Fruit fly (Drosophila melanogaster): ENCODE measurements around the gene CG42613.

Gene CG42613

DNA sequence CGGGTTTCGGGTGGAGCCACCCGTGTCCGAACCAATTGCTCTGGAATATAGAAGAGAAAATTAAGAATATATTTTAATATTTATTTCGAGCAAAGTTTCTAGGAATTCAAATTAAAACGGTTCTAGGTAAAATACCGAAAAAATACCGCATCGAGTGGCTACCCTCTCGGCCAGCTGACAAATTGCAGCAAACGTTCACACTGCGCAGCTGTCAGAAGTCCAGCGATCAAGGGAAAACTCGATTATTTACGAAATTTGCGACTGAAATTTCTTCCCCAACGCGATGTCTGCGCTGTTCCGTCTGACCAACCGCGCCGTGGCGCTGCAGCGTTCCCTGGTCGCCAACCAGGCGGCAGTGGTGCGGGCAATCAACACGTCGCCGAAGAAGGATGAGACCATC lies 98.2 kb downstream of the CG42613 start, which contains the start of gene NP15.6 (continued):
- TF ChIP-seq Optix (GFP tag; IDR thresholded peaks at IDR 0.05): no peak
- no peak for TF ChIP-seq Elba2 (GFP tag; optimal IDR thresholded peaks at IDR 0.05)
- no peak for TF ChIP-seq chif (GFP tag; optimal IDR thresholded peaks at IDR 0.05)
- TF ChIP-seq usp (GFP tag; optimal IDR thresholded peaks at IDR 0.05): no peak
- no peak for TF ChIP-seq scrt (GFP tag; optimal IDR thresholded peaks at IDR 0.05)
- TF ChIP-seq twi (tag; optimal IDR thresholded peaks at IDR 0.05): no peak
- TF ChIP-seq CG18262 (tag; optimal IDR thresholded peaks at IDR 0.05): no peak
- TF ChIP-seq Myb (GFP tag; optimal IDR thresholded peaks at IDR 0.05): peak; percentile 92
- peak; percentile 27 for TF ChIP-seq CG15514 (GFP tag; optimal IDR thresholded peaks at IDR 0.05)
- no peak for TF ChIP-seq Atf3 (GFP tag; optimal IDR thresholded peaks at IDR 0.05)
- TF ChIP-seq Aef1 (GFP tag; IDR thresholded peaks at IDR 0.05): no peak
- TF ChIP-seq Med (GFP tag): no peak
- peak; percentile 61 for TF ChIP-seq pzg (GFP tag; optimal IDR thresholded peaks at IDR 0.05)
- no peak for TF ChIP-seq Fer3 (tag; optimal IDR thresholded peaks at IDR 0.05)
- TF ChIP-seq CG14965 (GFP tag; optimal IDR thresholded peaks at IDR 0.05; ENCODE audit: borderline replicate concordance): no peak
- peak; percentile 46 for TF ChIP-seq CG4617 (GFP tag; optimal IDR thresholded peaks at IDR 0.05; ENCODE audit: borderline replicate concordance)
- peak; percentile 4 for TF ChIP-seq ems (GFP tag; optimal IDR thresholded peaks at IDR 0.05)
- TF ChIP-seq croc (GFP tag; conservative IDR thresholded peaks at IDR 0.05): no peak
- no peak for TF ChIP-seq CG18599 (GFP tag; optimal IDR thresholded peaks at IDR 0.05)
- no peak for TF ChIP-seq en (GFP tag; optimal IDR thresholded peaks at IDR 0.05)
- TF ChIP-seq Sox100B (GFP tag; optimal IDR thresholded peaks at IDR 0.05): no peak
- no peak for TF ChIP-seq disco-r (GFP tag; optimal IDR thresholded peaks at IDR 0.05)
- no peak for TF ChIP-seq ind (GFP tag; optimal IDR thresholded peaks at IDR 0.05)
- TF ChIP-seq trh (GFP tag; optimal IDR thresholded peaks at IDR 0.05): no peak
- no peak for TF ChIP-seq Hey (tag; optimal IDR thresholded peaks at IDR 0.05)
- no peak for TF ChIP-seq lola (GFP tag; optimal IDR thresholded peaks at IDR 0.05)
- TF ChIP-seq CG7271 (tag; optimal IDR thresholded peaks at IDR 0.05): no peak
- no peak for TF ChIP-seq CG11560 (tag; IDR thresholded peaks at IDR 0.05)
- no peak for TF ChIP-seq Sry-β (GFP tag; optimal IDR thresholded peaks at IDR 0.05)
